Fruit fly (Drosophila melanogaster): Measurements from ENCODE around the gene CG43880.

The CG43880 gene

DNA sequence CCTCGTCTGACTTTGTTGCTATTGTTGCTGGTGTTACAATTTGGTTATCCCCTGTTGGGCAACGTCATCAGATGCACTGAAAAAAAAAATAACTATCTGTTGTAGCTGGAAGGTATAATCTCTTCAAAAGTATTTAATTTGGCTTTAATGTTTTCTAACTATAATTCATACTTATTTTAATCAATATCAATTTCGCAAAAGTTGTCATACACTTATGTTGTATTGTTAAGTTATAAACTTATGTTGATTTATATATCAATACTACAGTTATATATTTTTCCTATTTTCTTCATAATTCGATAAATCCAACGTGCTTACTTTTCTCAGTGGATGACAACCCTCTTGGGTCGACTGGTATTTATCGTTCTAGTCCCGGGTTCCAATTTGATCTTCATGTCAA is 7.6 kb upstream of the CG43880 start:
- TF ChIP-seq cic (GFP tag; optimal IDR thresholded peaks at IDR 0.05) (no peak), ovo (GFP tag; optimal IDR thresholded peaks at IDR 0.05) (no peak), toe (GFP tag; optimal IDR thresholded peaks at IDR 0.05) (no peak), pad (GFP tag; optimal IDR thresholded peaks at IDR 0.05) (no peak), CG33017 (tag; optimal IDR thresholded peaks at IDR 0.05) (no peak), Mnt (GFP tag; optimal IDR thresholded peaks at IDR 0.05) (no peak), kay (GFP tag; ENCODE audit: borderline replicate concordance) (no peak), CG7045 (GFP tag; optimal IDR thresholded peaks at IDR 0.05) (no peak), CG14711 (tag; optimal IDR thresholded peaks at IDR 0.05) (no peak), Clk (GFP tag; optimal IDR thresholded peaks at IDR 0.05) (no peak), Hr96 (GFP tag; optimal IDR thresholded peaks at IDR 0.05) (no peak), CG1620 (GFP tag; optimal IDR thresholded peaks at IDR 0.05) (no peak)

DNA sequence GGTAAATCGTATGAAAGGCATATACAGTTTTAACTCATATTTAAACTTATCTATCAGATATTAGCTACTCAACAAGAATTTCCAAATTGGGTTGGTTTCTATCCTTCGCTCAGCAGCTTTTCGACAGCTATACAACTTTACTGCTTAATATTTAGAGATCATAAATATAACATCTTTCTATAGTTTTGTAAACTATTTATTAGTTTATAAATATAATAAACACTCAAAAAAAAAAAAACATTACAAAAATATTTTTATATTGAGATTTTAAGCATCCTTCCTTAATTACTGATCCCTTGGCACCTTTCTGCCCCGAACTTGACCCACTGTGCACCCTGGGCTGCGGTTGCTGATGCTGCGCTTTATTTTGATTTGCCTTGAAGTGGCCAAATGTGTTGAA is 6.9 kb upstream of the CG43880 start:
- TF ChIP-seq CG14711 (tag; optimal IDR thresholded peaks at IDR 0.05): no peak
- TF ChIP-seq kay (GFP tag; ENCODE audit: borderline replicate concordance): peak; percentile 45

DNA sequence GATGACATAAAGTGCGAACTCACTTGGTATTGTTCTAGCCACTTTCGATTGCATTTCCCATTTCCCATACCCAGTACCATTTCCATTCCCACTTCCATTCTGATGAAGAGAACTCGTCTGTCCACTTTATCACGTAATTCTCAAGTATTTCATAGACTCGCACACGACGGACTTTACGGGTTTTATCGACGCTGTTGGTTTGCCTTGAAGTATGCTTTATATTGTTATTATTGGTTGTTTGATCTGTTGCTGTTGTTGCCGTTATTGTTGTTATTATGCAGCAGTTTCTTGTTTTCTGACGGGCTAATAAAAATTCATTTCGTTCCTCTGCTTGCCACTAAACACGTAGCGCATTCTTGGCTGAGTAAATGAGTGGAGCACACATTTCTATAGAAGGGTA is 6.4 kb upstream of the CG43880 start:
- TF ChIP-seq bab1 (GFP tag; optimal IDR thresholded peaks at IDR 0.05): no peak
- no peak for TF ChIP-seq CG7101 (tag; optimal IDR thresholded peaks at IDR 0.05)
- TF ChIP-seq CG14711 (tag; optimal IDR thresholded peaks at IDR 0.05): no peak
- TF ChIP-seq tj (GFP tag; optimal IDR thresholded peaks at IDR 0.05): no peak
- TF ChIP-seq CG7045 (GFP tag; optimal IDR thresholded peaks at IDR 0.05): no peak
- TF ChIP-seq kay (GFP tag; ENCODE audit: borderline replicate concordance): no peak
- no peak for TF ChIP-seq cnc (optimal IDR thresholded peaks at IDR 0.05)
- no peak for TF ChIP-seq CG11617 (GFP tag; optimal IDR thresholded peaks at IDR 0.05)
- no peak for TF ChIP-seq CG5204 (GFP tag; optimal IDR thresholded peaks at IDR 0.05)
- no peak for TF ChIP-seq CG33017 (tag; optimal IDR thresholded peaks at IDR 0.05)
- TF ChIP-seq pad (GFP tag; optimal IDR thresholded peaks at IDR 0.05): no peak
- TF ChIP-seq cic (GFP tag; optimal IDR thresholded peaks at IDR 0.05): no peak
- TF ChIP-seq Clk (GFP tag; optimal IDR thresholded peaks at IDR 0.05): no peak
- no peak for TF ChIP-seq ovo (GFP tag; optimal IDR thresholded peaks at IDR 0.05)

DNA sequence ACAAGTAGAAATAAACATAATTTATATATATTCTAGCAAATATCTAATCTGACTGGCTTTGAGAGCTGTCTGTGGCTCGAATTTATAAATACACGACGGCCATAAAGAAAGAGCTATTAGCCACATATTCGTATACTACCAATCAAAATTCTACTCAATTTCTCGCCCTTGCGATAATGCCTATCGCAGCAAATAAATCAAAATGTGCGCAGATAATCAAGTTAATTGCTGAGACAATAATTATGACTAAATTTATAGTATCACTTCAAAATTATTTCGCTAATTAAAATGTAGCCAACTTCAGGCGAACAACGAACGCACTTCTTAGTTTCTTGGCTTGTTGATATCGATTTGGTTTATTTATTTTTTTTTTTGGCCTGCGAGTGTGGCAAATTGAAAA is 5.7 kb upstream of the CG43880 start:
- TF ChIP-seq kay (GFP tag; ENCODE audit: borderline replicate concordance) (peak; percentile 82), ovo (GFP tag; optimal IDR thresholded peaks at IDR 0.05) (no peak), bab1 (GFP tag; optimal IDR thresholded peaks at IDR 0.05) (no peak), CG1620 (GFP tag; optimal IDR thresholded peaks at IDR 0.05) (no peak), cic (GFP tag; optimal IDR thresholded peaks at IDR 0.05) (peak; percentile 40), CG7045 (GFP tag; optimal IDR thresholded peaks at IDR 0.05) (no peak), Hr96 (GFP tag; optimal IDR thresholded peaks at IDR 0.05) (no peak), CG11617 (GFP tag; optimal IDR thresholded peaks at IDR 0.05) (no peak), Mnt (GFP tag; optimal IDR thresholded peaks at IDR 0.05) (no peak), toe (GFP tag; optimal IDR thresholded peaks at IDR 0.05) (no peak), tj (GFP tag; optimal IDR thresholded peaks at IDR 0.05) (peak; percentile 42), cnc (optimal IDR thresholded peaks at IDR 0.05) (no peak), CG12768 (GFP tag; optimal IDR thresholded peaks at IDR 0.05) (no peak)

DNA sequence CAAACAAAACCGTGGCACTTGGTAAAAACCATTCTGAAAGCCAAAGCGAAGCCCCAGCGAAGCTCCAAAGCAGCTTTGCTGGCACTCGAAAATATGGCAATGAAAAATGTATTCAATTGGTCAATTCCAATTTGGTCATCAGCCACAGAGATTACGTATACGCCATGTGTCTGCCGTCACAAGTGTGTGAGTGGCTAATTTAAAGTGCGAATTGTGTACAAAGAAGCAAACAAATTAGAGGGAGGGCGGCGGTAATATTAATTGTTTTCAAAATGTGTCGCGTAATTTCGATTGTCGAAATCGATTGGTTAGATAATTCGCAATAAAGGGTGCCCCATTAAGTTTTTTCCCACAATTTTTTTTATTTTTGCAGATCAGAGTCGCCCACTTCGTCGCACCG is 3.7 kb upstream of the CG43880 start:
- TF ChIP-seq CG33017 (tag; optimal IDR thresholded peaks at IDR 0.05) (no peak), CG7045 (GFP tag; optimal IDR thresholded peaks at IDR 0.05) (no peak)

DNA sequence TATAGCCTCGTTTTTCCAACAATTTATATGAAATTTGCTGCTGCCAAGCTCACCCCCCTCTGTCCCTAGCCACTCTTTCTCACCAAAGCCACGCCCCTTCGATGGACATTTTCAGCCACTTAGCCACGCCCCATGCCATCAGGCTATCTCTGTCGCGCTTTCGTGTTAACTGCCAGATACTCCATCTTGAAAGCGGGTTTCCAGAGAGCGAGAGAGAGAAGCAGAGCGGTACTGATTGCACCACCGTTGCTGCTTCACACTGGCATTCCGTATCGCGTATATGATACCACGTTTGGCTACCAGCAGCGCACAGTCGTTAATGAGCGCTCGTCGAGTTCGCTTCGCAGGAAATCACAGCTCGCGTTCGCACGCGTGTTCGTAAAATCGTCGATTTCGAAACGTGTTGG is 1.8 kb upstream of the CG43880 start, which contains the start of gene exex:
Gene exex, plus strand, starts transcription at position 307 of the 407 bp plus-strand sequence.
- no peak for TF ChIP-seq CG7101 (tag; optimal IDR thresholded peaks at IDR 0.05)
- no peak for TF ChIP-seq Crg-1 (GFP tag; optimal IDR thresholded peaks at IDR 0.05)
- TF ChIP-seq Mnt (GFP tag; optimal IDR thresholded peaks at IDR 0.05): peak; percentile 35
- TF ChIP-seq Hr96 (GFP tag; optimal IDR thresholded peaks at IDR 0.05): no peak
- TF ChIP-seq CG11617 (GFP tag; optimal IDR thresholded peaks at IDR 0.05): no peak

DNA sequence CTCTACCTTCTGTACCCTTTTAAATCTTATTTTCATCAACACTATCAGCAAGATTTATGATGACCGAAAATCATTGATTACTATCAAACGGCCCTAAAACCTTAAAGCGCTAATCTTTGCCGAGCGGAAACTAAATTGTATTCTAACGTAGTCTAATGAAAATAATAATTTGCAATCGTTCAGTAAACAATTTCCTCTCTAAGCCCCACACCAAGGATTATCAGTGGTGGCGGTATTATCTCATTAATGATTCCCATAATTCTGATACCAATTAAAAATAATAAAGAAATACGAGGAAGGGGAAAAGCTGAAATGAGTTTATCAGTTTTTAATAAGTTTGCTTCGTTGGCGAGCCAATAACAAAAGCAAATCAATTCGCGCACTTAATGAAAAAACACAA is 2.2 kb downstream of the CG43880 start:
- TF ChIP-seq CG12768 (GFP tag; optimal IDR thresholded peaks at IDR 0.05): no peak
- peak; percentile 43 for TF ChIP-seq kay (GFP tag; ENCODE audit: borderline replicate concordance)

DNA sequence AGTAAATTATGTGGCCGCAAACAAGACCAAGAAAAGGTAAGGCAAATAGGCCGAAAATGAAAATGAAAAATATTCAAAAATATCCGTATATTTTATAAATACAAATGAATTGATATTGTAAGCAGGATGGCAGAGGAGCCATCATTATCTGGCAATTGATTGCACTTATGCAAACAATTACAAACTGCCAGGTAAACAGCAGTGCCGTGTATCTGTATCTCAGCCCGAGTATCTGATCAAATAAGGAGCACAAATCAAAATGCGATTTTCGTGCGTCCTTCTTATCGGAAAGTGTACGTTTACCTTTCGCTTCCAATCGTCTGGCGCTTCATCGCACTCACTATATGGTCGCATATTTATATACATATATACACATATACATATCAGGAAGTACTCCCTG is 3.1 kb downstream of the CG43880 start:
- TF ChIP-seq CG1620 (GFP tag; optimal IDR thresholded peaks at IDR 0.05): no peak
- TF ChIP-seq toe (GFP tag; optimal IDR thresholded peaks at IDR 0.05): no peak

Measured in whole organism, adult.